Worm (Caenorhabditis elegans) whole organism, L3 larva: ENCODE measurements around the gene fbxa-128.

Experiments used
- ZK546.5 ChIP-seq: sonication (generic microtip); optimal IDR thresholded peaks from 2 replicates; lab custom pipeline; 2017; ENCODE audit warnings: missing biosample characterization, missing genetic modification characterization
- ama-1 ChIP-seq: fragments of 150-350 bp; optimal IDR thresholded peaks from 2 replicates; lab custom pipeline; 2018
- ceh-16 ChIP-seq: sonication (generic microtip); optimal IDR thresholded peaks from 2 replicates; lab custom pipeline; 2017; ENCODE audit warnings: missing biosample characterization, missing genetic modification characterization
- ceh-28 ChIP-seq: fragments of 150-350 bp; optimal IDR thresholded peaks from 2 replicates; lab custom pipeline; 2014; ENCODE audit warnings: missing biosample characterization, missing genetic modification reagents, missing genetic modification characterization
- daf-12 ChIP-seq: fragments of 150-350 bp; optimal IDR thresholded peaks from 2 replicates; lab custom pipeline; 2014; ENCODE audit warnings: missing biosample characterization, missing genetic modification reagents, missing genetic modification characterization
- egl-27 ChIP-seq: sonication (generic microtip); optimal IDR thresholded peaks from 4 replicates; lab custom pipeline; 2017; ENCODE audit warnings: missing biosample characterization, missing genetic modification reagents, missing genetic modification characterization
- egl-5 ChIP-seq: fragments of 150-350 bp; optimal IDR thresholded peaks from 2 replicates; lab custom pipeline; 2017; ENCODE audit warnings: missing biosample characterization, missing genetic modification reagents, missing genetic modification characterization, inconsistent platforms
- elt-1 ChIP-seq: fragments of 150-350 bp; optimal IDR thresholded peaks from 2 replicates; lab custom pipeline; 2014; ENCODE audit warnings: missing biosample characterization, missing genetic modification characterization
- elt-3 ChIP-seq, 3 experiments: fragments of 150-350 bp in 1 of 3; sonication (generic microtip) in 2 of 3; optimal IDR thresholded peaks; 2 replicates in 2 of 3; 4 replicates in 1 of 3; lab custom pipeline; 2014 to 2017; ENCODE audit warnings: missing biosample characterization in 3 of 3, missing genetic modification characterization in 3 of 3
- eor-1 ChIP-seq, 2 experiments: fragments of 150-350 bp; optimal IDR thresholded peaks; 2 replicates each; lab custom pipeline; 2014 to 2018; ENCODE audit warnings: missing biosample characterization in 2 of 2, missing genetic modification characterization in 2 of 2
- fkh-10 ChIP-seq: sonication (generic microtip); optimal IDR thresholded peaks from 2 replicates; lab custom pipeline; 2017; ENCODE audit warnings: missing biosample characterization, missing genetic modification reagents, missing genetic modification characterization
- hmg-11 ChIP-seq: sonication (generic microtip); optimal IDR thresholded peaks from 2 replicates; lab custom pipeline; 2016; ENCODE audit warnings: missing genetic modification characterization, missing compliant biosample characterization
- lin-15B ChIP-seq: fragments of 150-350 bp; optimal IDR thresholded peaks from 2 replicates; lab custom pipeline; 2014; ENCODE audit warnings: missing biosample characterization, missing genetic modification characterization
- lin-39 ChIP-seq: fragments of 150-350 bp; optimal IDR thresholded peaks from 2 replicates; lab custom pipeline; 2018; ENCODE audit warnings: missing biosample characterization, missing genetic modification reagents, missing genetic modification characterization
- lsy-12 ChIP-seq: sonication (generic microtip); optimal IDR thresholded peaks from 2 replicates; lab custom pipeline; 2016; ENCODE audit warnings: mild to moderate bottlenecking, missing genetic modification characterization, missing compliant biosample characterization
- mdl-1 ChIP-seq: fragments of 150-350 bp; optimal IDR thresholded peaks from 2 replicates; lab custom pipeline; 2014; ENCODE audit warnings: missing biosample characterization, missing genetic modification characterization
- mml-1 ChIP-seq: fragments of 150-350 bp; sonication (generic microtip); optimal IDR thresholded peaks from 3 replicates; lab custom pipeline; 2014; ENCODE audit warnings: missing biosample characterization, missing genetic modification characterization
- nfya-1 ChIP-seq: sonication (generic microtip); optimal IDR thresholded peaks from 2 replicates; lab custom pipeline; 2017; ENCODE audit warnings: missing genetic modification characterization, mild to moderate bottlenecking, missing compliant biosample characterization, antibody characterized with exemption, moderate library complexity; ENCODE audit not compliant: insufficient read depth
- nhr-11 ChIP-seq: fragments of 150-350 bp; optimal IDR thresholded peaks from 2 replicates; lab custom pipeline; 2014; ENCODE audit warnings: missing biosample characterization, missing genetic modification characterization
- nhr-23 ChIP-seq: fragments of 150-350 bp; optimal IDR thresholded peaks from 2 replicates; lab custom pipeline; 2014; ENCODE audit warnings: missing biosample characterization, missing genetic modification reagents, missing genetic modification characterization
- nhr-237 ChIP-seq: fragments of 150-350 bp; optimal IDR thresholded peaks from 2 replicates; lab custom pipeline; 2014; ENCODE audit warnings: missing biosample characterization, missing genetic modification characterization
- nhr-28 ChIP-seq: fragments of 150-350 bp; optimal IDR thresholded peaks from 2 replicates; lab custom pipeline; 2014; ENCODE audit warnings: missing biosample characterization, missing genetic modification characterization
- nhr-43 ChIP-seq: sonication (generic microtip); optimal IDR thresholded peaks from 2 replicates; lab custom pipeline; 2016; ENCODE audit warnings: mild to moderate bottlenecking, missing genetic modification characterization, missing compliant biosample characterization; ENCODE audit not compliant: poor library complexity, severe bottlenecking
- nhr-76 ChIP-seq: fragments of 150-350 bp; sonication (generic microtip); optimal IDR thresholded peaks from 5 replicates; lab custom pipeline; 2014; ENCODE audit warnings: missing biosample characterization, missing genetic modification characterization
- pha-4 ChIP-seq: fragments of 150-350 bp; optimal IDR thresholded peaks from 2 replicates; lab custom pipeline; 2014; ENCODE audit warnings: missing biosample characterization, missing genetic modification reagents, missing genetic modification characterization
- pqm-1 ChIP-seq: fragments of 150-350 bp; optimal IDR thresholded peaks from 2 replicates; lab custom pipeline; 2017; ENCODE audit warnings: missing biosample characterization, missing genetic modification characterization, inconsistent platforms
- sea-2 ChIP-seq: fragments of 150-350 bp; sonication (generic microtip); optimal IDR thresholded peaks from 4 replicates; lab custom pipeline; 2014; ENCODE audit warnings: missing biosample characterization, missing genetic modification reagents, missing genetic modification characterization
- skn-1 ChIP-seq: fragments of 150-350 bp; optimal IDR thresholded peaks from 2 replicates; lab custom pipeline; 2014; ENCODE audit warnings: missing biosample characterization, missing genetic modification characterization
- tbx-2 ChIP-seq: sonication (generic microtip); optimal IDR thresholded peaks from 2 replicates; lab custom pipeline; 2016; ENCODE audit warnings: mild to moderate bottlenecking, missing genetic modification characterization, missing compliant biosample characterization
- unc-39 ChIP-seq: sonication (generic microtip); optimal IDR thresholded peaks from 4 replicates; lab custom pipeline; 2017; ENCODE audit warnings: missing biosample characterization, missing genetic modification characterization
- unc-62 ChIP-seq: fragments of 150-350 bp; sonication (generic microtip); optimal IDR thresholded peaks from 4 replicates; lab custom pipeline; 2014; ENCODE audit warnings: missing biosample characterization, missing genetic modification reagents, missing genetic modification characterization
- zag-1 ChIP-seq: fragments of 150-350 bp; optimal IDR thresholded peaks from 2 replicates; lab custom pipeline; 2014; ENCODE audit warnings: missing biosample characterization, missing genetic modification characterization

The fbxa-128 gene

DNA sequence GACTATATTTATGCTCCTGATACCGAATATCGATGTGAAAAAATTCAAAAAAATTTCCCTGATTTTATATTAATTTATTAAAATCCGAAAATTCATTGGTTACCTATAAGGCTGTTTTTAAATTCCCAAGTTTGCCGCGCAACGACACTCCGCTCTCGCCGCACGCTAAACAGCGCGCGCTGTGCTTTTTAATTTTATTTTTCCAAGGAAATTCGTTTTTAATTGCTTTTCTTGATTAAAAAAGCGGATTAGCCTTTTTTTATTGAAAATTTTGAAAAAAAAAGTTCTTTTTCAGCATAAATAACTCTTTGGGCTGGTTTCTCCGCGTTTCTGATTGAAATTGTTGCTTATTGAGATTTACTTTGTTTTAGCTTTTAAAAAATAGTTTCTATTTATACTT lies 31.6 kb downstream of the fbxa-128 start:
- TF ChIP-seq lsy-12 = no peak
- TF ChIP-seq elt-1 (tag; lab: Kevin White, UChicago) = no peak
- no peak for TF ChIP-seq pqm-1 (tag; lab: Kevin White, UChicago)
- TF ChIP-seq zag-1 = no peak
- TF ChIP-seq sea-2 (GFP tag; lab: Kevin White, UChicago) = no peak
- TF ChIP-seq nhr-43 (tag; lab: Kevin White, UChicago) = no peak
- no peak for TF ChIP-seq nhr-23 (tag; lab: Kevin White, UChicago)
- TF ChIP-seq unc-39 (tag; lab: Kevin White, UChicago) = no peak
- no peak for TF ChIP-seq nhr-11 (tag; lab: Kevin White, UChicago)
- no peak for TF ChIP-seq pha-4

DNA sequence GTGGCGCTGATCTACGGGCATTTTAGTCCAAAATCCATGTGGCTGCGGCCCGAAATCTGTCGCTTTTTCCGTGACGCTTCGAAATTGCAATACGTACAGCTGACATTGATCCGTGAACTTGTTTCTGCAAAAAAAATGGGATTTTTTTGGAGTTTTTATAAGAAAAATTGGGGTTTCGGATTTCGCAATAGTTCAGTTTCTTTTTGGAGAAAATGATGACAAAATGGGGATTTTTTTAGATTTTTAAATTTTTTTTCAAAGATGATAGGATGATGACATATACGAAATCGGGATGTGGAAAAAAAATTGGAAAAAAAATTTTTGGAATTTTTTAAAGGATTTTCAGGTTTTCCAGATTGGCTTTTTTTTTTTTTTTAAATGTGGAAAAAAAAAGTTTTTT lies 37.7 kb downstream of the fbxa-128 start:
- TF ChIP-seq lsy-12 (no peak), hmg-11 (tag; lab: Kevin White, UChicago) (peak; percentile 17)

DNA sequence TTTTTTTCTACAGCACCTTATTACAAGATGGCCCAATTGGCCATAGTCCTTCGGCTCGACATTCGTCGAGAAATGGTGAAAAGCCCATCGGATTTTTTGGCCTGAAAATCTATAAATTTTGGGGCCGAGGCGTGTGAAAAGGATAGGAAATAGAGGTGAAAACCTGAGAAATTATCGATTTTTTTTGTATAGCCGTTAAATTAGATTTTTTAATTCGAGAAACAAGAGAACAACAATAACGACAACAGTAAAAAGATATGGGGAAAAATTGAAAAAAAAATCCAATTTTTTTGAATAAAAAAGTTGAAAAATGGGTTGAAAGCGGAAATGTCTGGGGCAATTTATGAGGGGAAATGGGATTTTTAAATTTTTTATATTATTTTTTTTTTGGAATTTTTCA lies 39.0 kb downstream of the fbxa-128 start, which contains the start of gene hmt-1:
Gene hmt-1, minus strand, starts transcription at position 101 of the 400 bp plus-strand sequence.
- no peak for TF ChIP-seq mdl-1 (tag; lab: Kevin White, UChicago)
- TF ChIP-seq egl-5 (tag; lab: Kevin White, UChicago) = no peak
- TF ChIP-seq ZK546.5 = no peak
- no peak for TF ChIP-seq lin-15B
- TF ChIP-seq tbx-2 (tag; lab: Kevin White, UChicago) = no peak
- no peak for TF ChIP-seq unc-62 (GFP tag; lab: Kevin White, UChicago)
- no peak for TF ChIP-seq nhr-43 (tag; lab: Kevin White, UChicago)
- TF ChIP-seq daf-12 (tag; lab: Kevin White, UChicago) = no peak
- TF ChIP-seq elt-3 (tag; optimal IDR thresholded peaks at IDR 0.05; lab: Kevin White, UChicago) = no peak
- no peak for TF ChIP-seq nhr-76 (tag; lab: Kevin White, UChicago)
- no peak for TF ChIP-seq fkh-10 (GFP tag; lab: Kevin White, UChicago)
- TF ChIP-seq ceh-16 (tag; lab: Kevin White, UChicago) = no peak
- no peak for TF ChIP-seq nhr-237 (tag; lab: Kevin White, UChicago)
- no peak for TF ChIP-seq lin-39
- TF ChIP-seq, all 47 proteins: peak for 0

DNA sequence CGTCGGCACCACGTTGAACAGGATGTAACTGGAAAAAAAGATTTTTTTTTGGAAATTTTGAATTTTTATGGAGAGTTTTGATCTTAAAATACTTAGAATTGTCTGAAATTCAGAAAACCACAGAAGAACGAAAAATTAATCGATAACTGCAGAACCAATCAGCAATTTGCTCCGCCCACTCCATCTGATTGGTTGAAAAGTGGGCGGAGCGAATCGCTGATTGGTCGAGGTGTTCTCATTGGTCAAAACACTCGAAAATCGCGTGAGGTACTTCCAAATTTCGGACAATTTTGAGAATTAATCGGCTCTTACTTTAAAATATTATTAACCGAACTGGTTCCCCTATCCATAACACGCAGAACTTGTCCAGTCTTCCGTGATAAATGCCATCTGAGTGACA lies 43.2 kb downstream of the fbxa-128 start:
- TF ChIP-seq nfya-1 (peak; percentile 81), ama-1 (lab: Kevin White, UChicago) (no peak)

DNA sequence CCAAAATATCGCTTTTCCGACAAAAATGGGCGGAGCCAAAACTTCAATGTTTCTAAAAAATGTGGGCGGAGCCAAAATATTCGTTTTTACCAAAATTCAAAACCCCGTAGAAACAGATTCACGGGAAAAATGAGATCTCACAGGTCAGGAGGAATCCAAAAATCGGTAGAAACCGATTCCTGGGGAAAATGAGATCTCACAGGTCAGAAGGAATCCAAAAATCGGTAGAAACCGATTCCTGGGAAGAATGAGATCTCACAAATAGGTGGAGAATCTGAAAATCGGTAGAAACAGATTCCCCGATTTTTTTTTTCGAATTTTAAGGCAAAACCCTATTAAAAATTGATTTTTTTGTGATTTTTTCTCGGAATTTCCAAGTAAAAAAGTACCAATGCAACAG lies 45.4 kb downstream of the fbxa-128 start:
- TF ChIP-seq hmg-11 (tag; lab: Kevin White, UChicago) (no peak), unc-62 (GFP tag; lab: Kevin White, UChicago) (no peak), ceh-28 (tag; lab: Kevin White, UChicago) (no peak), egl-27 (no peak), mml-1 (tag; lab: Kevin White, UChicago) (no peak), nhr-23 (tag; lab: Kevin White, UChicago) (no peak), daf-12 (tag; lab: Kevin White, UChicago) (no peak), nhr-28 (tag; lab: Kevin White, UChicago) (no peak), ZK546.5 (no peak), elt-3 (tag; optimal IDR thresholded peaks at IDR 0.05; lab: Kevin White, UChicago) (no peak), lsy-12 (no peak), lin-15B (no peak), egl-5 (tag; lab: Kevin White, UChicago) (no peak), pqm-1 (tag; lab: Kevin White, UChicago) (no peak), nhr-43 (tag; lab: Kevin White, UChicago) (no peak), skn-1 (tag; lab: Kevin White, UChicago) (no peak), eor-1 (tag; optimal IDR thresholded peaks at IDR 0.05; lab: Kevin White, UChicago) (no peak), pha-4 (no peak)
